Worm (Caenorhabditis elegans) whole organism, L2 larva: ENCODE measurements around the gene F32D8.8.

ENCODE experiments used
- alr-1 ChIP-seq: fragments of 150-350 bp; optimal IDR thresholded peaks from 2 replicates; lab custom pipeline; 2014; ENCODE audit warnings: missing biosample characterization, missing genetic modification characterization
- ceh-16 ChIP-seq: fragments of 150-350 bp; optimal IDR thresholded peaks from 2 replicates; lab custom pipeline; 2014; ENCODE audit warnings: missing biosample characterization, missing genetic modification characterization
- dmd-4 ChIP-seq: sonication (generic microtip); optimal IDR thresholded peaks from 2 replicates; lab custom pipeline; 2017; ENCODE audit warnings: missing biosample characterization, missing genetic modification characterization
- lin-13 ChIP-seq: fragments of 150-350 bp; optimal IDR thresholded peaks from 2 replicates; lab custom pipeline; 2014; ENCODE audit warnings: missing biosample characterization, missing genetic modification reagents, missing genetic modification characterization
- lin-39 ChIP-seq: fragments of 150-350 bp; optimal IDR thresholded peaks from 2 replicates; lab custom pipeline; 2014; ENCODE audit warnings: missing biosample characterization, missing genetic modification reagents, missing genetic modification characterization
- nhr-12 ChIP-seq: fragments of 150-350 bp; optimal IDR thresholded peaks from 2 replicates; lab custom pipeline; 2014; ENCODE audit warnings: missing biosample characterization, missing genetic modification characterization
- skn-1 ChIP-seq: sonication (generic microtip); optimal IDR thresholded peaks from 2 replicates; lab custom pipeline; 2017; ENCODE audit warnings: missing biosample characterization, missing genetic modification characterization
- snpc-4 ChIP-seq: fragments of 150-350 bp; optimal IDR thresholded peaks from 2 replicates; lab custom pipeline; 2014; ENCODE audit warnings: missing biosample characterization, missing genetic modification characterization
- unc-62 ChIP-seq: fragments of 150-350 bp; optimal IDR thresholded peaks from 2 replicates; lab custom pipeline; 2014; ENCODE audit warnings: missing biosample characterization, missing genetic modification reagents, missing genetic modification characterization
- ztf-11 ChIP-seq: sonication (generic microtip); optimal IDR thresholded peaks from 2 replicates; lab custom pipeline; 2017; ENCODE audit warnings: missing biosample characterization, missing genetic modification characterization

ce11 chrV:10871457-10871861 lies 31.1 kb downstream of the F32D8.8 start:
- TF ChIP-seq lin-13 (GFP tag; lab: Kevin White, UChicago): peak; percentile 66
- TF ChIP-seq unc-62: no peak
- TF ChIP-seq ceh-16 (tag; lab: Kevin White, UChicago): no peak
- no peak for TF ChIP-seq dmd-4
- no peak for TF ChIP-seq skn-1 (tag; lab: Kevin White, UChicago)
- peak; percentile 50 for TF ChIP-seq snpc-4 (tag; lab: Kevin White, UChicago)
- TF ChIP-seq alr-1 (tag; lab: Kevin White, UChicago): no peak
- no peak for TF ChIP-seq lin-39 (tag; lab: Kevin White, UChicago)
- no peak for TF ChIP-seq nhr-12 (tag; lab: Kevin White, UChicago)
- TF ChIP-seq ztf-11 (tag; lab: Kevin White, UChicago): no peak
